Worm (Caenorhabditis elegans) whole organism, L3 larva: Measurements from ENCODE around the gene T10F2.5.

Source experiments
- ZK546.5 ChIP-seq: sonication (generic microtip); optimal IDR thresholded peaks from 2 replicates; lab custom pipeline; 2017; ENCODE audit warnings: missing biosample characterization, missing genetic modification characterization
- ama-1 ChIP-seq: fragments of 150-350 bp; optimal IDR thresholded peaks from 2 replicates; lab custom pipeline; 2018
- elt-1 ChIP-seq: fragments of 150-350 bp; optimal IDR thresholded peaks from 2 replicates; lab custom pipeline; 2014; ENCODE audit warnings: missing biosample characterization, missing genetic modification characterization
- hmg-11 ChIP-seq: sonication (generic microtip); optimal IDR thresholded peaks from 2 replicates; lab custom pipeline; 2016; ENCODE audit warnings: missing genetic modification characterization, missing compliant biosample characterization
- nfya-1 ChIP-seq: sonication (generic microtip); optimal IDR thresholded peaks from 2 replicates; lab custom pipeline; 2017; ENCODE audit warnings: missing genetic modification characterization, mild to moderate bottlenecking, missing compliant biosample characterization, antibody characterized with exemption, moderate library complexity; ENCODE audit not compliant: insufficient read depth
- nhr-11 ChIP-seq: fragments of 150-350 bp; optimal IDR thresholded peaks from 2 replicates; lab custom pipeline; 2014; ENCODE audit warnings: missing biosample characterization, missing genetic modification characterization
- nhr-12 ChIP-seq: fragments of 150-350 bp; optimal IDR thresholded peaks from 2 replicates; lab custom pipeline; 2014; ENCODE audit warnings: missing biosample characterization, missing genetic modification characterization
- nhr-23 ChIP-seq: fragments of 150-350 bp; optimal IDR thresholded peaks from 2 replicates; lab custom pipeline; 2014; ENCODE audit warnings: missing biosample characterization, missing genetic modification reagents, missing genetic modification characterization
- nhr-25 ChIP-seq: sonication (generic microtip); optimal IDR thresholded peaks from 2 replicates; lab custom pipeline; 2017; ENCODE audit warnings: missing biosample characterization, missing genetic modification characterization
- sea-2 ChIP-seq: fragments of 150-350 bp; sonication (generic microtip); optimal IDR thresholded peaks from 4 replicates; lab custom pipeline; 2014; ENCODE audit warnings: missing biosample characterization, missing genetic modification reagents, missing genetic modification characterization
- tbx-2 ChIP-seq: sonication (generic microtip); optimal IDR thresholded peaks from 2 replicates; lab custom pipeline; 2016; ENCODE audit warnings: mild to moderate bottlenecking, missing genetic modification characterization, missing compliant biosample characterization

- TF ChIP-seq nhr-12 (tag; lab: Kevin White, UChicago) (no peak), nhr-11 (tag; lab: Kevin White, UChicago) (no peak), tbx-2 (tag; lab: Kevin White, UChicago) (no peak), ZK546.5 (no peak), ama-1 (lab: Kevin White, UChicago) (no peak), nhr-25 (no peak), sea-2 (GFP tag; lab: Kevin White, UChicago) (no peak), nhr-23 (tag; lab: Kevin White, UChicago) (no peak), nfya-1 (tag; lab: Kevin White, UChicago) (no peak), hmg-11 (tag; lab: Kevin White, UChicago) (no peak), elt-1 (tag; lab: Kevin White, UChicago) (no peak)
Measured at ce11 chrIII:5150012-5150411, 9.4 kb downstream of the T10F2.5 start.
